Worm (Caenorhabditis elegans): ENCODE results near the gene srv-8.

srv-8 gene

DNA sequence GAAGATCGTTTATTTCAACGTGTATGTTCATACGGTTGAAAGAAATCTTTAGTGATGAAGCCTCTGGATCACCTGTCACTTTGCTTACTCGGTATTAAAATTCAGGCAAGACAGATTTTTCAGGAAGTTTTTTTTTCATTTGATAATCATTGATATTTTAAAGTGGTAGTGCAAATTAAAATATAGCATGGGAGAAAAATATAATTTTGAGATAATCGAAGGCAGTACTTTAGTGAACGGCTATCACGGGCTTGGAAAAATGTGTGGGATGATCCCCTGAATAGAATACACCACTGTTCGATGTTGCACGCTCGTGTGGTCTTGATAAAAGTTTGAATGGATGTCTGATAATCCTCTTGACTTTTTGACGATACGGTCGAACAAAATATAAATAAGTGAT lies 6.8 kb upstream of the srv-8 start:
- TF ChIP-seq ZK546.5 (tag; optimal IDR thresholded peaks at IDR 0.05) (no peak), lin-13 (GFP tag; optimal IDR thresholded peaks at IDR 0.05) (no peak), F13H6.1 (tag; optimal IDR thresholded peaks at IDR 0.05) (no peak)

ce11 chrV:13426764-13427163 lies 6.2 kb upstream of the srv-8 start, which contains the start of gene srd-18:
srd-18 (minus strand) TSS chrV:13426864.
- no peak for TF ChIP-seq ceh-82 (tag; optimal IDR thresholded peaks at IDR 0.05)
- no peak for TF ChIP-seq ztf-11 (tag; optimal IDR thresholded peaks at IDR 0.05)
- TF ChIP-seq alr-1 (tag; optimal IDR thresholded peaks at IDR 0.05) = no peak
- no peak for TF ChIP-seq mab-5 (tag; optimal IDR thresholded peaks at IDR 0.05)
- TF ChIP-seq nhr-6 (tag; optimal IDR thresholded peaks at IDR 0.05) = no peak
- no peak for TF ChIP-seq fos-1 (tag; optimal IDR thresholded peaks at IDR 0.05)
- TF ChIP-seq sma-9 (GFP tag; optimal IDR thresholded peaks at IDR 0.05) = no peak
- TF ChIP-seq sma-9 (tag; optimal IDR thresholded peaks at IDR 0.05) = no peak
- TF ChIP-seq peb-1 (tag; optimal IDR thresholded peaks at IDR 0.05) = no peak
- TF ChIP-seq aly-2 (tag; optimal IDR thresholded peaks at IDR 0.05) = no peak
- TF ChIP-seq nhr-237 (tag; optimal IDR thresholded peaks at IDR 0.05) = no peak
- no peak for TF ChIP-seq unc-39 (tag; optimal IDR thresholded peaks at IDR 0.05)
- TF ChIP-seq nhr-11 (tag; optimal IDR thresholded peaks at IDR 0.05) = no peak
- TF ChIP-seq F13H6.1 (tag; optimal IDR thresholded peaks at IDR 0.05) = no peak
- TF ChIP-seq lin-13 (GFP tag; optimal IDR thresholded peaks at IDR 0.05) = no peak
- TF ChIP-seq nhr-25 (tag; optimal IDR thresholded peaks at IDR 0.05) = no peak
- no peak for TF ChIP-seq lin-39 (tag; optimal IDR thresholded peaks at IDR 0.05)
- no peak for TF ChIP-seq snpc-4 (tag; optimal IDR thresholded peaks at IDR 0.05)

DNA sequence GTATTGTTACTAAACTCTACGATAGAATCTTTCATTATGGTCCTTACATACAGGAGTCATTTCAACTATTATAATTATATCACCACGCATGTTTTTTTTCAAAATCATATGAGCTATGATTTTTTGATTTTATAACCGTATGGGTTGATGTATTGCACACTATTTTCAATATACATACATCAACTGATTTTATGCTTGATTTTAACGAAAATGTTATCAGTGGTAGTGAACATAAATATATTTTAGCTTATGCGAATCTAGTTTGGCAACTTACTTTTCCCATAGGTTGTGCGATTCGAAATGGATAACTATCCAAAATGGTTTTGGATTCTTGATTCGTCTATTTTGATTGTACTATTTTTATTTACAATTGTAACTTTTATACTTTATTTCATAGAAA lies 3.1 kb upstream of the srv-8 start, which contains the start of gene srv-10:
TSS of gene srv-10 (plus strand) at position 301 of the 400 bp plus-strand sequence.
- TF ChIP-seq nhr-12 (tag; optimal IDR thresholded peaks at IDR 0.05) (no peak), ztf-11 (tag; optimal IDR thresholded peaks at IDR 0.05) (no peak), nhr-23 (tag; optimal IDR thresholded peaks at IDR 0.05) (no peak), blmp-1 (tag; optimal IDR thresholded peaks at IDR 0.05; ENCODE audit: insufficient read depth) (no peak), lin-13 (GFP tag; optimal IDR thresholded peaks at IDR 0.05) (no peak), egl-27 (tag; optimal IDR thresholded peaks at IDR 0.05) (no peak)

ce11 chrV:13423045-13423444 lies 2.5 kb upstream of the srv-8 start, which contains the start of gene srv-9:
srv-9 (minus strand) TSS chrV:13423145.
- TF ChIP-seq unc-39 (tag; optimal IDR thresholded peaks at IDR 0.05) (no peak), snpc-4 (tag; optimal IDR thresholded peaks at IDR 0.05) (no peak), sem-4 (tag; optimal IDR thresholded peaks at IDR 0.05) (no peak), elt-3 (tag; optimal IDR thresholded peaks at IDR 0.05) (no peak), unc-62 (GFP tag; optimal IDR thresholded peaks at IDR 0.05) (no peak), skn-1 (tag; optimal IDR thresholded peaks at IDR 0.05) (no peak), crh-2 (tag; optimal IDR thresholded peaks at IDR 0.05) (no peak), nhr-129 (tag; optimal IDR thresholded peaks at IDR 0.05) (no peak), zag-1 (tag; optimal IDR thresholded peaks at IDR 0.05) (no peak), nhr-237 (tag; optimal IDR thresholded peaks at IDR 0.05) (no peak), lin-13 (GFP tag; optimal IDR thresholded peaks at IDR 0.05) (no peak)

- TF ChIP-seq unc-55 (GFP tag; optimal IDR thresholded peaks at IDR 0.05) (no peak), mbf-1 (tag; optimal IDR thresholded peaks at IDR 0.05) (no peak), lin-13 (GFP tag; optimal IDR thresholded peaks at IDR 0.05) (no peak), skn-1 (tag; optimal IDR thresholded peaks at IDR 0.05) (no peak), unc-62 (GFP tag; optimal IDR thresholded peaks at IDR 0.05) (no peak), unc-39 (tag; optimal IDR thresholded peaks at IDR 0.05) (no peak), F13H6.1 (tag; optimal IDR thresholded peaks at IDR 0.05) (no peak), nhr-23 (tag; optimal IDR thresholded peaks at IDR 0.05) (no peak), blmp-1 (tag; optimal IDR thresholded peaks at IDR 0.05; ENCODE audit: insufficient read depth) (no peak), fos-1 (tag; optimal IDR thresholded peaks at IDR 0.05) (peak; percentile 95), sma-9 (GFP tag; optimal IDR thresholded peaks at IDR 0.05) (peak; percentile 17), sma-9 (tag; optimal IDR thresholded peaks at IDR 0.05) (no peak), crh-2 (tag; optimal IDR thresholded peaks at IDR 0.05) (peak; percentile 17)
These were observed 1.2 kb upstream of the srv-8 start for ce11 chrV:13421697-13422096.

DNA sequence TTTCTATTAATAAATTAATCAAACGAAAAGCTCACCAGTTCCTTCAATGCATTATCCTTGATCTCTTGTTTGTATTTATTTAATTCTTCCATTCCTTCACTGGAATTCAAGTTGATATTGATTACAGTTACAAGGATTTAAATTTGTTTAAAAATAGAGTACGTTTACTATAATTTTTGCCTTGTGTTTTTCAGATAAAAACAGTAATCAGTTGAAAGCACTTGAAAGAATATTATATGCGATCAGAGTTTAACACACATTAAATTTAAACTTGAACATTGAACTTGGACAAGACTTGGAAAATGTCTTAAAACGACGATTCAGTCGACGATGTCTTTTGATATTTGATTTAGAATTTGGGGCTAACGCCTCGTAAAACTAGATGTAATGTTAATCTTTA lies 3.0 kb downstream of the srv-8 start, which contains the start of gene F53F1.6:
TSS of gene F53F1.6 (minus strand) at position 101 of the 400 bp plus-strand sequence.
- TF ChIP-seq nhr-12 (tag; optimal IDR thresholded peaks at IDR 0.05) = no peak
- no peak for TF ChIP-seq elt-1 (tag; optimal IDR thresholded peaks at IDR 0.05)
- TF ChIP-seq nhr-23 (tag; optimal IDR thresholded peaks at IDR 0.05) = no peak
- TF ChIP-seq ceh-16 (tag; optimal IDR thresholded peaks at IDR 0.05) = no peak
- no peak for TF ChIP-seq blmp-1 (tag; optimal IDR thresholded peaks at IDR 0.05; ENCODE audit: insufficient read depth)
- TF ChIP-seq R02D3.7 (tag; optimal IDR thresholded peaks at IDR 0.05) = no peak
- no peak for TF ChIP-seq sem-4 (tag; optimal IDR thresholded peaks at IDR 0.05)
- TF ChIP-seq nhr-6 (tag; optimal IDR thresholded peaks at IDR 0.05) = no peak
- no peak for TF ChIP-seq sma-9 (GFP tag; optimal IDR thresholded peaks at IDR 0.05)
- TF ChIP-seq sma-9 (tag; optimal IDR thresholded peaks at IDR 0.05) = no peak
- no peak for TF ChIP-seq nhr-237 (tag; optimal IDR thresholded peaks at IDR 0.05)
- TF ChIP-seq nhr-129 (tag; optimal IDR thresholded peaks at IDR 0.05) = no peak
- TF ChIP-seq egl-27 (tag; optimal IDR thresholded peaks at IDR 0.05) = no peak
- TF ChIP-seq nhr-11 (tag; optimal IDR thresholded peaks at IDR 0.05) = no peak
- TF ChIP-seq crh-2 (tag; optimal IDR thresholded peaks at IDR 0.05) = no peak
